Worm (Caenorhabditis elegans) whole organism, midembryonic: ENCODE measurements around the gene F07H5.13.

Experiments used
- T22C8.4 ChIP-seq: fragments of 200-800 bp; sonication (Bioruptor generic); IDR thresholded peaks from 2 replicates; pipeline ENCODE4 v1.3.6; 2022; ENCODE audit warnings: missing genetic modification characterization, missing compliant biosample characterization
- cog-1 ChIP-seq: sonication (generic microtip); optimal IDR thresholded peaks from 2 replicates; lab custom pipeline; 2016; ENCODE audit warnings: missing genetic modification characterization, missing compliant biosample characterization
- flt-1 ChIP-seq: fragments of 200-800 bp; sonication (Bioruptor generic); IDR thresholded peaks from 2 replicates; pipeline ENCODE4 v1.3.6; 2022; ENCODE audit warnings: missing genetic modification characterization, missing compliant biosample characterization
- klf-2 ChIP-seq: fragments of 200-800 bp; sonication (Bioruptor generic); conservative IDR thresholded peaks from 2 replicates; pipeline ENCODE4 v1.3.6; 2022; ENCODE audit warnings: missing genetic modification reagents, missing genetic modification characterization, missing compliant biosample characterization
- med-1 ChIP-seq: sonication (generic microtip); optimal IDR thresholded peaks from 2 replicates; lab custom pipeline; 2017; ENCODE audit warnings: missing genetic modification characterization, mild to moderate bottlenecking, missing compliant biosample characterization, antibody characterized with exemption, missing genetic modification reagents; ENCODE audit not compliant: insufficient read depth
- ref-1 ChIP-seq: fragments of 200-800 bp; sonication (Bioruptor generic); conservative IDR thresholded peaks from 2 replicates; pipeline ENCODE4 v1.3.6; 2022; ENCODE audit warnings: missing genetic modification reagents, missing genetic modification characterization, missing compliant biosample characterization
- tab-1 ChIP-seq: fragments of 200-800 bp; sonication (Bioruptor generic); IDR thresholded peaks from 2 replicates; pipeline ENCODE4 v1.3.6; 2022; ENCODE audit warnings: missing genetic modification characterization, missing compliant biosample characterization
- ztf-23 ChIP-seq: fragments of 200-800 bp; sonication (Bioruptor generic); IDR thresholded peaks from 2 replicates; pipeline ENCODE4 v1.3.6; 2022; ENCODE audit warnings: missing genetic modification reagents, missing genetic modification characterization, missing compliant biosample characterization
- ztf-29 ChIP-seq: fragments of 200-800 bp; sonication (Bioruptor generic); IDR thresholded peaks from 2 replicates; pipeline ENCODE4 v1.3.6; 2022; ENCODE audit warnings: missing genetic modification reagents, missing genetic modification characterization, missing compliant biosample characterization

F07H5.13 gene

ce11 chrII:8832941-8833340 lies 42.6 kb downstream of the F07H5.13 start:
- TF ChIP-seq ref-1 (GFP tag; lab: Robert Waterston, UW): no peak
- no peak for TF ChIP-seq med-1 (GFP tag; lab: Kevin White, UChicago)
- no peak for TF ChIP-seq tab-1
- TF ChIP-seq klf-2: no peak
- no peak for TF ChIP-seq ztf-29
- no peak for TF ChIP-seq T22C8.4 (GFP tag; lab: Robert Waterston, UW)
- TF ChIP-seq ztf-23 (GFP tag; lab: Robert Waterston, UW): no peak
- no peak for TF ChIP-seq cog-1 (tag; lab: Kevin White, UChicago)
- no peak for TF ChIP-seq flt-1

DNA sequence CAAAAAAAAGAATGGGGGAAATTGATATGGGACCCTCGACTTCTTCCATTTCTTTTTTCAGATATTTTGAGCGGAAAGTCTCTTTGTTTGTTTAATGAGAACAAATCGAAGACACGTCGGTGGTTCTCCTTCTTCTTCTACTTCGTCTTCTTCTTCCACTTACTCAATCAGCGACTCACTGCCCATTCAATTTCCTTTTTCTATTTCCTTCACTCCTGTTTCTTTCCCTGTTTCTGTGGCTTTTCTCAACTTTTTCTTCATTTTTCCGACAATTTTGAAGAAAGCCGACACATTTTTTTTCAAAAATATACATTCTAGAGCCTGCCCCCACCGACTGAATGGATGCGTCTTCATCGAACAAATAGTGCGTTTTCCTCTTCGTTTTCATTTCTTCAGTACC lies 45.5 kb downstream of the F07H5.13 start, which contains the start of gene F46C5.4:
Gene F46C5.4 (plus strand): TSS at position 222 of the 400 bp plus-strand sequence.
- TF ChIP-seq cog-1 (tag; lab: Kevin White, UChicago): no peak
- no peak for TF ChIP-seq tab-1
- TF ChIP-seq ref-1 (GFP tag; lab: Robert Waterston, UW): no peak
- no peak for TF ChIP-seq T22C8.4 (GFP tag; lab: Robert Waterston, UW)
- no peak for TF ChIP-seq ztf-23 (GFP tag; lab: Robert Waterston, UW)
- TF ChIP-seq klf-2: no peak

DNA sequence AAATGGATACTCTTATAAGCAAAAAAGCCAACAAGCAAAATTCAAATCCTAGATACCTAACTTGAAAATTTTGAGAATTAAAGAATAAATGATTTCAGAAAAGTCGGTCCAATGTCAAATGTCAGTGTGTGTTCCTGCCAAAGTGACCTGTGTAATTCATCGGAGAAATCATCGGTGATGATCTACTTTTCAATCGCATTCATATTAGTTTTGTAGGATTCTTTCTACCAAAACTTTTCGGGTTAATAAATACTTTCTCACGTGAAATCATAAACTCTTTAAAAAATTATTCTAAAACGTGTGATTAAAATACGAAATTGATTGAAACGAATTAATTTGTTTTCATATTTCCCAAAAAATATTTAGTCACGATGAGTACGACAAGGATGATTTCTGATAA lies 48.7 kb downstream of the F07H5.13 start, which contains the start of gene F46C5.7:
Gene F46C5.7 (plus strand): TSS at position 301 of the 400 bp plus-strand sequence.
- no peak for TF ChIP-seq T22C8.4 (GFP tag; lab: Robert Waterston, UW)
- no peak for TF ChIP-seq ztf-23 (GFP tag; lab: Robert Waterston, UW)
- no peak for TF ChIP-seq tab-1
- TF ChIP-seq klf-2: no peak
- TF ChIP-seq cog-1 (tag; lab: Kevin White, UChicago): no peak
- TF ChIP-seq ztf-29: no peak
- no peak for TF ChIP-seq ref-1 (GFP tag; lab: Robert Waterston, UW)
